Fruit fly (Drosophila melanogaster) whole organism, prepupa: Measurements from ENCODE around the gene CG5828.

Source experiments
- Blimp-1 ChIP-seq: fragments of 200-800 bp; sonication (Bioruptor generic); optimal IDR thresholded peaks from 3 replicates; lab custom pipeline; 2017; ENCODE audit warnings: missing biosample characterization, missing genetic modification characterization, mild to moderate bottlenecking, moderate library complexity, missing genetic modification reagents
- CG1621 ChIP-seq: fragments of 200-800 bp; sonication (Bioruptor generic); optimal IDR thresholded peaks from 3 replicates; lab custom pipeline; 2018; ENCODE audit warnings: missing biosample characterization, mild to moderate bottlenecking, missing genetic modification characterization
- CG4318 ChIP-seq: fragments of 200-800 bp; sonication (Bioruptor generic); optimal IDR thresholded peaks from 3 replicates; lab custom pipeline; 2017; ENCODE audit warnings: missing biosample characterization, mild to moderate bottlenecking, missing genetic modification characterization
- CG6854 ChIP-seq: fragments of 200-800 bp; sonication (Bioruptor generic); optimal IDR thresholded peaks from 2 replicates; lab custom pipeline; 2017; ENCODE audit warnings: missing biosample characterization, mild to moderate bottlenecking, missing genetic modification characterization
- Gug ChIP-seq: fragments of 200-800 bp; sonication (Bioruptor generic); IDR thresholded peaks from 2 replicates; pipeline ENCODE4 v1.3.6; 2022; ENCODE audit warnings: missing biosample characterization, missing genetic modification characterization
- Hr39 ChIP-seq: fragments of 200-800 bp; sonication (Bioruptor generic); optimal IDR thresholded peaks from 2 replicates; lab custom pipeline; 2016; ENCODE audit warnings: missing biosample characterization, missing genetic modification characterization
- Hr4 ChIP-seq: fragments of 200-800 bp; sonication (Bioruptor generic); optimal IDR thresholded peaks from 3 replicates; lab custom pipeline; 2016; ENCODE audit warnings: missing biosample characterization, missing genetic modification characterization
- OdsH ChIP-seq: fragments of 200-800 bp; sonication (Bioruptor generic); optimal IDR thresholded peaks from 3 replicates; lab custom pipeline; 2016; ENCODE audit warnings: missing biosample characterization, missing genetic modification characterization
- cyc ChIP-seq: fragments of 200-800 bp; sonication (Bioruptor generic); optimal IDR thresholded peaks from 3 replicates; lab custom pipeline; 2016; ENCODE audit warnings: missing biosample characterization, missing genetic modification characterization
- fd59A ChIP-seq: fragments of 200-800 bp; sonication (Bioruptor generic); optimal IDR thresholded peaks from 2 replicates; lab custom pipeline; 2017; ENCODE audit warnings: missing biosample characterization, mild to moderate bottlenecking, missing genetic modification characterization, missing genetic modification reagents
- fd85E ChIP-seq: fragments of 200-800 bp; sonication (Bioruptor generic); optimal IDR thresholded peaks from 3 replicates; lab custom pipeline; 2016; ENCODE audit warnings: missing biosample characterization, missing genetic modification characterization
- net ChIP-seq: fragments of 200-800 bp; sonication (Bioruptor generic); optimal IDR thresholded peaks from 3 replicates; lab custom pipeline; 2016; ENCODE audit warnings: missing biosample characterization, missing genetic modification characterization
- spab ChIP-seq: fragments of 200-800 bp; sonication (Bioruptor generic); optimal IDR thresholded peaks from 2 replicates; lab custom pipeline; 2017; ENCODE audit warnings: missing biosample characterization, mild to moderate bottlenecking, missing genetic modification characterization, missing genetic modification reagents

DNA sequence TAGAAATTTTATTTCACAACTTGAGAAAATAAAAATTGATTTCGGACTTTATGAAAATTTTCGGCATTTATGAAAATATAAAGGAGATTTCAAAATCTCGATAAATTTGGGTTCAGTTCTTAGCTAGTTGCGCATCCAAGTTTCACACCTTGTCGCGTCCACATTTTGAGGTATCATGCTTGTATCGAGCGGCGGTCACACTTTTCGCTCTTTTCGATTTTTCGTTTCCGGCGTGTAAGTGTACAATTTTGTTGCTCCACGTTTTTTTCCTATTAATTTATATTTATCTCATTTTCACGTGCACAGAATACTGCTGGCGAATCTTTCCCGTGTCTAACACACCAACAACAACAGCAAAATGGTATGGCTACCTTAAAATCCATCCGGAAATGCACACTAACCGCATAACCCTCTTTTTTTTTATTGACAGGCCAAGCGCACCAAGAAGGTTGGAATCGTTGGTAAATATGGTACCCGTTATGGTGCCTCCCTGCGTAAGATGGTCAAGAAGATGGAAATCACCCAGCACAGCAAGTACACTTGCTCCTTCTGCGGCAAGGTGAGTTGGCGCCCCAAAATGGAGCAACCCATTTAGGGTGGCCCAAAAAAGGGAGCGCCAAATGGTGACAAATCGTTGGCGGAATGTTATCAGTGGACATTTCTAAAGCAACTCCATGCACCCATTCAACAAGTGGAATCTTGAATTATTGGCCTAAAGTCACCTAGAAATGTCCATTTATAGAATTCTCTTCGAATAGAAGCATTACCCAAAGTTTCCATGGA lies 22.8 kb upstream of the CG5828 start, which contains the start of gene RpL37A:
- TF ChIP-seq CG1621 (tag; lab: Kevin White, UChicago) (no peak), Hr4 (GFP tag; lab: Kevin White, UChicago) (no peak), Gug (GFP tag; lab: Robert Waterston, UW) (no peak), spab (GFP tag; lab: Kevin White, UChicago) (no peak), cyc (GFP tag; lab: Kevin White, UChicago) (peak; percentile 71), CG4318 (GFP tag; lab: Kevin White, UChicago) (no peak), fd85E (GFP tag; lab: Kevin White, UChicago) (peak; percentile 75), CG6854 (peak; percentile 94), Blimp-1 (GFP tag; lab: Kevin White, UChicago) (peak; percentile 54), net (GFP tag; lab: Kevin White, UChicago) (peak; percentile 79), Hr39 (GFP tag; lab: Kevin White, UChicago) (peak; percentile 60), fd59A (GFP tag; lab: Kevin White, UChicago) (peak; percentile 33), OdsH (GFP tag; lab: Kevin White, UChicago) (peak; percentile 40)
